Fruit fly (Drosophila melanogaster): ENCODE data around the gene CG2162.

Gene CG2162

dm6 chr3L:3078398-3079155, 43.6 kb downstream of the CG2162 start (continued):
- TF ChIP-seq unpg (GFP tag; optimal IDR thresholded peaks at IDR 0.05) (peak; percentile 7), CG17359 (tag; optimal IDR thresholded peaks at IDR 0.05) (peak; percentile 31), CG5953 (GFP tag; IDR thresholded peaks at IDR 0.05) (peak; percentile 46; the same call in 1 of the 2 replicates), gro (GFP tag; optimal IDR thresholded peaks at IDR 0.05) (no peak), CG11504 (tag; optimal IDR thresholded peaks at IDR 0.05) (peak; percentile 71), CG18011 (GFP tag; optimal IDR thresholded peaks at IDR 0.05) (no peak), CG17361 (GFP tag; IDR thresholded peaks at IDR 0.05) (peak; percentile 74), CG8765 (GFP tag; IDR thresholded peaks at IDR 0.05) (no peak), CG10366 (GFP tag; IDR thresholded peaks at IDR 0.05) (no peak), CG3281 (GFP tag; optimal IDR thresholded peaks at IDR 0.05) (peak; percentile 55), CG12155 (GFP tag; optimal IDR thresholded peaks at IDR 0.05) (no peak), chn (GFP tag; optimal IDR thresholded peaks at IDR 0.05) (no peak), ftz-f1 (GFP tag; optimal IDR thresholded peaks at IDR 0.05) (no peak), CG3407 (GFP tag; optimal IDR thresholded peaks at IDR 0.05) (peak; percentile 33), CG11723 (GFP tag; optimal IDR thresholded peaks at IDR 0.05) (peak; percentile 31), CG43689 (GFP tag; IDR thresholded peaks at IDR 0.05) (no peak), p53 (GFP tag; optimal IDR thresholded peaks at IDR 0.05) (no peak), Hey (tag; optimal IDR thresholded peaks at IDR 0.05) (peak; percentile 27), crc (GFP tag; optimal IDR thresholded peaks at IDR 0.05) (no peak), CG7928 (GFP tag; optimal IDR thresholded peaks at IDR 0.05) (peak; percentile 15), wdn (GFP tag; IDR thresholded peaks at IDR 0.05) (no peak), org-1 (GFP tag; optimal IDR thresholded peaks at IDR 0.05) (no peak), CTCF (GFP tag; optimal IDR thresholded peaks at IDR 0.05) (no peak), Dbx (GFP tag; IDR thresholded peaks at IDR 0.05) (no peak; the same call in 2 of the 3 replicates), Neu2 (GFP tag; optimal IDR thresholded peaks at IDR 0.05; ENCODE audit: borderline replicate concordance) (no peak), CG10979 (tag; optimal IDR thresholded peaks at IDR 0.05) (peak; percentile 21), her (GFP tag; optimal IDR thresholded peaks at IDR 0.05) (no peak), sqz (GFP tag; optimal IDR thresholded peaks at IDR 0.05) (peak; percentile 59), Hr51 (GFP tag; optimal IDR thresholded peaks at IDR 0.05) (peak in 1 of 2 experiments; percentile 47), CG4730 (GFP tag; IDR thresholded peaks at IDR 0.05) (no peak), CG15011 (GFP tag; optimal IDR thresholded peaks at IDR 0.05) (peak; percentile 4), chm (GFP tag; IDR thresholded peaks at IDR 0.05) (no peak), Hr78 (GFP tag; optimal IDR thresholded peaks at IDR 0.05) (peak in 1 of 2 experiments; percentile 61), Deaf1 (tag; optimal IDR thresholded peaks at IDR 0.05) (peak; percentile 1), jigr1 (GFP tag; IDR thresholded peaks at IDR 0.05) (no peak), Dll (GFP tag; IDR thresholded peaks at IDR 0.05; ENCODE audit: partially characterized antibody) (no peak), gcm2 (GFP tag; optimal IDR thresholded peaks at IDR 0.05) (no peak), ase (GFP tag; IDR thresholded peaks at IDR 0.05) (no peak), CG12391 (tag; optimal IDR thresholded peaks at IDR 0.05) (peak; percentile 45), CG11456 (GFP tag; IDR thresholded peaks at IDR 0.05) (no peak), CG1792 (GFP tag; optimal IDR thresholded peaks at IDR 0.05) (no peak), CG15479 (GFP tag; optimal IDR thresholded peaks at IDR 0.05) (no peak), CG7987 (GFP tag; optimal IDR thresholded peaks at IDR 0.05) (peak; percentile 79), inv (GFP tag; IDR thresholded peaks at IDR 0.05; ENCODE audit: partially characterized antibody) (no peak), Stat92E (GFP tag; optimal IDR thresholded peaks at IDR 0.05) (no peak), cwo (GFP tag; optimal IDR thresholded peaks at IDR 0.05) (peak; percentile 21), phol (tag; optimal IDR thresholded peaks at IDR 0.05) (peak; percentile 46), lbe (GFP tag; optimal IDR thresholded peaks at IDR 0.05) (no peak), Awh (GFP tag; IDR thresholded peaks at IDR 0.05) (peak; percentile 53; the same call in 1 of the 2 replicates)
